Worm (Caenorhabditis elegans): ENCODE results near the gene F55C5.10.

The F55C5.10 gene

ce11 chrV:12300166-12300565, 16.9 kb downstream of the F55C5.10 start:
- TF ChIP-seq T22C8.4 (GFP tag; IDR thresholded peaks at IDR 0.05) (no peak), ztf-29 (GFP tag; IDR thresholded peaks at IDR 0.05) (no peak), med-1 (GFP tag; optimal IDR thresholded peaks at IDR 0.05; ENCODE audit: insufficient read depth) (no peak), klf-2 (GFP tag; conservative IDR thresholded peaks at IDR 0.05) (no peak), ztf-23 (GFP tag; IDR thresholded peaks at IDR 0.05) (no peak), cog-1 (tag; optimal IDR thresholded peaks at IDR 0.05) (no peak), tab-1 (GFP tag; IDR thresholded peaks at IDR 0.05) (no peak), ref-1 (GFP tag; conservative IDR thresholded peaks at IDR 0.05) (no peak), flt-1 (GFP tag; IDR thresholded peaks at IDR 0.05) (no peak)

DNA sequence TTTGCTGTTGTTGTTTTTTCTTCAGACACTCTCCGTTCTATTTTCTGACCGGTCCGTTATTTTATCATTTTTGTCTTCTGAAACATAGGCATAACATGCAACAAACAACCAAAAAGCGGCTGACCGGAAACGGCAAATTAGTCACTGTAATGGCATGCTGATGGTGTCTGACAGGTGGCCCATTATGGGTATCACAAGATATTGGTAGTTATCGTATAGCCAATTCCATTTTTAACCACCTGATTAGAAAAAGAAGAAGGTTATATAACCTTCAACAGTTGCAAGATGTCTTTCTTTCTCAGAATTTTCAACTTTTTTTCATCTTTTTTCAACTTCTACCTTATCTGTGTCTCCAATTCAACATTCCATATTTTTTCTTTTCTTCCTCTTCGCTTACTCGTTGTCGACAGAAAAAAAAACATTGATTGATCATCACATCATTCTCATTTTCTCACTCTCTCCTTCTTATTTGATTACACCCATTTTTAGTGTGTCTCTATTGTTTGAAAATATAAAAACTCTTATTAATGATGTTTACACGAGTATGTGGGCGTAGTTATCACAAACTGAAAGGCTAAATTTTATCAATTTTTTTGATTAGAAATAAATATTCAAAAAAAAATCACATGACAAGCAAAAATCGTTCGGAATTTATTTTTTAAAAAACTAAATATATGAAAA, 17.6 kb downstream of the F55C5.10 start:
- TF ChIP-seq cog-1 (tag; optimal IDR thresholded peaks at IDR 0.05) (no peak), med-1 (GFP tag; optimal IDR thresholded peaks at IDR 0.05; ENCODE audit: insufficient read depth) (no peak), T22C8.4 (GFP tag; IDR thresholded peaks at IDR 0.05) (no peak), ref-1 (GFP tag; conservative IDR thresholded peaks at IDR 0.05) (no peak), ztf-29 (GFP tag; IDR thresholded peaks at IDR 0.05) (no peak), tab-1 (GFP tag; IDR thresholded peaks at IDR 0.05) (no peak), flt-1 (GFP tag; IDR thresholded peaks at IDR 0.05) (no peak), klf-2 (GFP tag; conservative IDR thresholded peaks at IDR 0.05) (no peak)

- TF ChIP-seq klf-2 (GFP tag; conservative IDR thresholded peaks at IDR 0.05) (no peak), ztf-29 (GFP tag; IDR thresholded peaks at IDR 0.05) (no peak), T22C8.4 (GFP tag; IDR thresholded peaks at IDR 0.05) (no peak), ztf-23 (GFP tag; IDR thresholded peaks at IDR 0.05) (no peak), tab-1 (GFP tag; IDR thresholded peaks at IDR 0.05) (no peak), flt-1 (GFP tag; IDR thresholded peaks at IDR 0.05) (no peak), med-1 (GFP tag; optimal IDR thresholded peaks at IDR 0.05; ENCODE audit: insufficient read depth) (no peak), ref-1 (GFP tag; conservative IDR thresholded peaks at IDR 0.05) (no peak), cog-1 (tag; optimal IDR thresholded peaks at IDR 0.05) (no peak)
Measured at ce11 chrV:12301985-12302591, 18.8 kb downstream of the F55C5.10 start, which contains the start of the genes frm-7 and F55C5.17. frm-7 (plus strand) TSS chrV:12302484. F55C5.17 (plus strand) TSS chrV:12302541.

DNA sequence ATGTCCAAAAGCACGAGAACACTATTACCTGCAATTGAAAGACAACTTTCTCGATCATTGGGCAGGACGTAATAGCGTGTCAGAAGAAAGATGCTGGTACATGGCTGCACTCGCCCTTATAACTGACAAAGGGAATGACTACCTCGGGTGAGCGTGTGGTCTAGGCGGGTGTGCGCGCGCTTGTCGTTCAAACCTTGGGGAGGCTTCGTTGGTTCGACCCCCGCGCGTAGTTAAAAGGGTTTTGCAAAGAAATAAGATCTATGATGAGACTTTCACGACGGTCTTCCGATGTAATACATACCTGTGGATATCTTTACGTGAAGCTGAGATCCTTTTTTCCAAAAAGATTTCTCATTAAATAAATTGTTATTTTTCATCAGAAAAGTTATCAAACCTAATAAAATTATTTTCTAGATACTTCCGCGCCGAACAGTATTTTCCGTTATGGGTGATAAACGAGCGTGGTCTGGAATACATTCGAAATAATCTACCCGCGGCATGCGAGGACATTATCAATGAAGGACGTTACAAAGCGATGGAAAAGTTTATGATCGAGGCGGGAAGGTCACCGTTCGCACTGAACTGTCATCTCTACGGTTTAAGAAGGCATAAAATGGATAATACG, 20.3 kb downstream of the F55C5.10 start:
- TF ChIP-seq cog-1 (tag; optimal IDR thresholded peaks at IDR 0.05) (peak; percentile 100), ztf-29 (GFP tag; IDR thresholded peaks at IDR 0.05) (peak; percentile 100), med-1 (GFP tag; optimal IDR thresholded peaks at IDR 0.05; ENCODE audit: insufficient read depth) (peak; percentile 94), flt-1 (GFP tag; IDR thresholded peaks at IDR 0.05) (peak; percentile 100), T22C8.4 (GFP tag; IDR thresholded peaks at IDR 0.05) (peak; percentile 100), ztf-23 (GFP tag; IDR thresholded peaks at IDR 0.05) (peak; percentile 99), klf-2 (GFP tag; conservative IDR thresholded peaks at IDR 0.05) (peak; percentile 100), ref-1 (GFP tag; conservative IDR thresholded peaks at IDR 0.05) (peak; percentile 100), tab-1 (GFP tag; IDR thresholded peaks at IDR 0.05) (peak; percentile 100)

ce11 chrV:12305677-12306076, 22.4 kb downstream of the F55C5.10 start:
- no peak for TF ChIP-seq T22C8.4 (GFP tag; IDR thresholded peaks at IDR 0.05)
- no peak for TF ChIP-seq ztf-23 (GFP tag; IDR thresholded peaks at IDR 0.05)
- no peak for TF ChIP-seq flt-1 (GFP tag; IDR thresholded peaks at IDR 0.05)
- no peak for TF ChIP-seq ztf-29 (GFP tag; IDR thresholded peaks at IDR 0.05)
- no peak for TF ChIP-seq med-1 (GFP tag; optimal IDR thresholded peaks at IDR 0.05; ENCODE audit: insufficient read depth)
- no peak for TF ChIP-seq tab-1 (GFP tag; IDR thresholded peaks at IDR 0.05)
- TF ChIP-seq cog-1 (tag; optimal IDR thresholded peaks at IDR 0.05), result no peak
- no peak for TF ChIP-seq klf-2 (GFP tag; conservative IDR thresholded peaks at IDR 0.05)
- TF ChIP-seq ref-1 (GFP tag; conservative IDR thresholded peaks at IDR 0.05), result no peak

- no peak for TF ChIP-seq med-1 (GFP tag; optimal IDR thresholded peaks at IDR 0.05; ENCODE audit: insufficient read depth)
- no peak for TF ChIP-seq ztf-29 (GFP tag; IDR thresholded peaks at IDR 0.05)
- no peak for TF ChIP-seq tab-1 (GFP tag; IDR thresholded peaks at IDR 0.05)
- no peak for TF ChIP-seq ref-1 (GFP tag; conservative IDR thresholded peaks at IDR 0.05)
- no peak for TF ChIP-seq cog-1 (tag; optimal IDR thresholded peaks at IDR 0.05)
- TF ChIP-seq flt-1 (GFP tag; IDR thresholded peaks at IDR 0.05), result no peak
- TF ChIP-seq ztf-23 (GFP tag; IDR thresholded peaks at IDR 0.05), result no peak
- TF ChIP-seq klf-2 (GFP tag; conservative IDR thresholded peaks at IDR 0.05), result no peak
- TF ChIP-seq T22C8.4 (GFP tag; IDR thresholded peaks at IDR 0.05), result no peak
Measured at ce11 chrV:12307011-12307540, 23.8 kb downstream of the F55C5.10 start, which contains the start of gene srg-45. srg-45 (plus strand) TSS chrV:12307490.

DNA sequence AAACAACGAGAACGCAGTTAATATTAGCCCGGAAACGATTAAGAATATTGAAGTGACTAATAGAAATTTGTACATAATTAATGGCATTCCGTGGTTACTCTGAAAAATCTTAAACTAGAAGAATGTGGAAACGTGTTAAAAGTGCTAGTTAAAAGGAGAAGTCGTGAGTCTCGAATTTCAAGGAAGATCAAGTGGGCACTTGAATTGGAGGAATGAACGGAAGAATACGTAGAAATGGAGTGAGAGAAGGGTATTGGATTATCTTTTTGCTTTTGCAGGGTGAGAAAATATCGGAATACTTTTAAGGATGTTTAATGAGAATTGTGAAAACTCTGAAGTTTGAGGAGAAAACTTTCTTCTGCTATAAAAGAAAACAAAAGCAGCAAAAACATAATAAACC, 27.0 kb downstream of the F55C5.10 start, which contains the start of gene hpo-30:
Gene hpo-30, minus strand, starts transcription at position 101 of the 400 bp plus-strand sequence.
- no peak for TF ChIP-seq tab-1 (GFP tag; IDR thresholded peaks at IDR 0.05)
- TF ChIP-seq cog-1 (tag; optimal IDR thresholded peaks at IDR 0.05), result no peak
- TF ChIP-seq med-1 (GFP tag; optimal IDR thresholded peaks at IDR 0.05; ENCODE audit: insufficient read depth), result no peak
- no peak for TF ChIP-seq ref-1 (GFP tag; conservative IDR thresholded peaks at IDR 0.05)
- TF ChIP-seq T22C8.4 (GFP tag; IDR thresholded peaks at IDR 0.05), result no peak
- TF ChIP-seq ztf-29 (GFP tag; IDR thresholded peaks at IDR 0.05), result no peak
- no peak for TF ChIP-seq klf-2 (GFP tag; conservative IDR thresholded peaks at IDR 0.05)
- TF ChIP-seq flt-1 (GFP tag; IDR thresholded peaks at IDR 0.05), result no peak
- no peak for TF ChIP-seq ztf-23 (GFP tag; IDR thresholded peaks at IDR 0.05)

- TF ChIP-seq klf-2 (GFP tag; conservative IDR thresholded peaks at IDR 0.05) (no peak), med-1 (GFP tag; optimal IDR thresholded peaks at IDR 0.05; ENCODE audit: insufficient read depth) (no peak)
Measured at ce11 chrV:12314413-12314812, 31.1 kb downstream of the F55C5.10 start.

- no peak for TF ChIP-seq med-1 (GFP tag; optimal IDR thresholded peaks at IDR 0.05; ENCODE audit: insufficient read depth)
- TF ChIP-seq ref-1 (GFP tag; conservative IDR thresholded peaks at IDR 0.05), result no peak
- no peak for TF ChIP-seq cog-1 (tag; optimal IDR thresholded peaks at IDR 0.05)
- TF ChIP-seq ztf-23 (GFP tag; IDR thresholded peaks at IDR 0.05), result no peak
Measured at ce11 chrV:12316076-12316475, 32.8 kb downstream of the F55C5.10 start.

All from whole organism, midembryonic.